Worm (Caenorhabditis elegans): ENCODE measurements around the gene C01G6.4.

- TF ChIP-seq pha-4 (tag; optimal IDR thresholded peaks at IDR 0.05) (no peak), madf-2 (tag; optimal IDR thresholded peaks at IDR 0.05) (no peak), pros-1 (tag; optimal IDR thresholded peaks at IDR 0.05) (no peak), nhr-11 (tag; optimal IDR thresholded peaks at IDR 0.05) (no peak)
Measured at ce11 chrII:9304849-9305248, 32.0 kb upstream of the C01G6.4 start.

Data from whole organism, late embryonic.